Fruit fly (Drosophila melanogaster) Kc167 (cell line): Measurements from ENCODE around the gene CG6712.

Experiments used
- Myc ChIP-seq: fragments of >200 bp; optimal IDR thresholded peaks from 2 replicates; lab custom pipeline; 2017; ENCODE audit warnings: missing external identifiers
- insv ChIP-seq: fragments of >200 bp; optimal IDR thresholded peaks from 3 replicates; lab custom pipeline; 2018; ENCODE audit warnings: missing external identifiers
- psq ChIP-seq: fragments of >200 bp; optimal IDR thresholded peaks from 2 replicates; lab custom pipeline; 2017; ENCODE audit warnings: missing external identifiers

DNA sequence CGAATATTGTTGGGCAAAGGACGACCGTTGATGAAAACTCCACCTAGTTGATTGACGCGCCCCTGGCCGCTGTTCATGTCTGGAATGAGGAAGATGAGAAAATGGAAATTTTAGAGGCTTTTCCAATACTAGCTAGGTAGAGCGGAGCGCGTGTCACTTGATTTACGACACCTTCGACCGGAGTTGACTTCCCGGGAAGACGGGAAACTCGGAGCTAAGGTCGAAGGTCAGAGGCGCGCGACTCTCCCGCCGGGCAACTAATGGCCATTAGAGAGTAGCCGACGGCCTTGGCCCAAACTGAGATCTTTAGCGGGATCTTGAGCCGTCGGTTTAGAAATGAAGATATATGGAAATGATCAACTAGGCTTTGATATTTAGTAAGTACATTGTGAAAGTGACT, 11.3 kb downstream of the CG6712 start:
- TF ChIP-seq Myc (no peak), insv (no peak), psq (lab: Kevin White, UChicago) (no peak)
